Fruit fly (Drosophila melanogaster) Kc167 (cell line): ENCODE data around the gene CG18747.

Experiments used
- Myc ChIP-seq: fragments of >200 bp; optimal IDR thresholded peaks from 2 replicates; lab custom pipeline; 2017; ENCODE audit warnings: missing external identifiers
- Sin3A ChIP-seq: fragments of >200 bp; optimal IDR thresholded peaks from 2 replicates; lab custom pipeline; 2018; ENCODE audit warnings: missing external identifiers
- h ChIP-seq: fragments of >200 bp; optimal IDR thresholded peaks from 3 replicates; lab custom pipeline; 2018; ENCODE audit warnings: missing external identifiers
- psq ChIP-seq: fragments of >200 bp; optimal IDR thresholded peaks from 2 replicates; lab custom pipeline; 2017; ENCODE audit warnings: missing external identifiers

DNA sequence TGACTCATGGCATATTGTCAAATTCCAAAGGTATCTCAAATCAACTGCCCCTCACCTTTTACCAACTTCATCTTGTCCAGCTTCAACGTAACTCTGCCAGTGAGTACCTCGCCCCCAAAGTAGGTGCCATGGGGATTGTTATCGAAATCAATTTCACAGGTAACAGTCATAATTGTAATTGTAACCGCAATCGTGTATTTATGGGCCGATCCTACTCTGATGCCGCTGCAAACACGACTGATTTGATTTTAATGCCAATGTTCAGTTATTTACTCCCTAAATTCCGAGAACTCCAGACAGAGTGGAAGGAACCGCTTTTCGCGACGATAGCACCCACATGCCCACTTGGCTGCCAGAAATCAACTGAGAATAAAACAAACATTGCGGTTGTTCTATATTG, 2.5 kb upstream of the CG18747 start, which contains the start of gene CG18745:
- TF ChIP-seq Myc (lab: Kevin White, UChicago) (no peak), psq (lab: Kevin White, UChicago) (no peak), h (no peak), Sin3A (lab: Kevin White, UChicago) (no peak)
